Fruit fly (Drosophila melanogaster) whole organism: ENCODE data around the gene ClC-c.

Experiments
- CG8478 ChIP-seq: fragments of >200 bp; optimal IDR thresholded peaks from 2 replicates; lab custom pipeline; 2018; ENCODE audit warnings: inconsistent platforms
- Dll ChIP-seq: fragments of >200 bp; optimal IDR thresholded peaks from 2 replicates; lab custom pipeline; 2017
- EcR ChIP-seq, 2 experiments: fragments of >200 bp; optimal IDR thresholded peaks; 2 replicates each; lab custom pipeline; 2017; ENCODE audit warnings: missing biosample characterization in 2 of 2, missing genetic modification characterization in 2 of 2, missing genetic modification reagents in 2 of 2
- pan ChIP-seq: fragments of >200 bp; optimal IDR thresholded peaks from 2 replicates; lab custom pipeline; 2017
- psq ChIP-seq: fragments of >200 bp; optimal IDR thresholded peaks from 2 replicates; lab custom pipeline; 2017
- usp ChIP-seq: fragments of >200 bp; optimal IDR thresholded peaks from 2 replicates; lab custom pipeline; 2017; ENCODE audit warnings: missing biosample characterization, missing genetic modification characterization, mixed read lengths

dm6 chr3L:16100059-16100458 lies 9.8 kb downstream of the ClC-c start, which contains the start of gene IleRS-m:
- TF ChIP-seq psq (lab: Kevin White, UChicago), result no peak
- no peak for TF ChIP-seq CG8478
- TF ChIP-seq pan (lab: Kevin White, UChicago), result no peak
- no peak for TF ChIP-seq EcR (GFP tag; optimal IDR thresholded peaks at IDR 0.05; lab: Kevin White, UChicago)
- TF ChIP-seq Dll, result no peak
- TF ChIP-seq usp (GFP tag; lab: Kevin White, UChicago), result no peak
